Worm (Caenorhabditis elegans) whole organism, young adult: ENCODE data around the gene C12D5.3.

Experiments used
- B0261.1 ChIP-seq: sonication (generic microtip); optimal IDR thresholded peaks from 2 replicates; lab custom pipeline; 2016; ENCODE audit warnings: mild to moderate bottlenecking, missing genetic modification characterization, moderate library complexity, missing compliant biosample characterization
- F23B12.7 ChIP-seq: sonication (generic microtip); optimal IDR thresholded peaks from 2 replicates; lab custom pipeline; 2017; ENCODE audit warnings: missing genetic modification characterization, mild to moderate bottlenecking, missing compliant biosample characterization, antibody characterized with exemption, moderate library complexity; ENCODE audit not compliant: insufficient read depth
- F37B4.10 ChIP-seq: fragments of 200-800 bp; sonication (Bioruptor generic); IDR thresholded peaks from 2 replicates; pipeline ENCODE4 v1.3.6; 2022; ENCODE audit warnings: missing genetic modification characterization, missing compliant biosample characterization
- F55B11.4 ChIP-seq: sonication (generic microtip); optimal IDR thresholded peaks from 2 replicates; lab custom pipeline; 2016; ENCODE audit warnings: missing compliant biosample characterization, missing genetic modification characterization, borderline replicate concordance; ENCODE audit not compliant: insufficient read depth
- T07F8.4 ChIP-seq: sonication (generic microtip); optimal IDR thresholded peaks from 2 replicates; lab custom pipeline; 2016; ENCODE audit warnings: mild to moderate bottlenecking, missing genetic modification characterization, moderate library complexity, missing compliant biosample characterization
- Y79H2A.3 ChIP-seq: fragments of 200-800 bp; sonication (Bioruptor generic); conservative IDR thresholded peaks from 2 replicates; pipeline ENCODE4 v1.3.6; 2022; ENCODE audit warnings: missing genetic modification reagents, missing genetic modification characterization, missing compliant biosample characterization
- athp-1 ChIP-seq: sonication (generic microtip); optimal IDR thresholded peaks from 2 replicates; lab custom pipeline; 2017; ENCODE audit warnings: mild to moderate bottlenecking, missing genetic modification characterization, missing compliant biosample characterization
- attf-3 ChIP-seq: fragments of 200-800 bp; sonication (Bioruptor generic); conservative IDR thresholded peaks from 2 replicates; pipeline ENCODE4 v1.3.6; 2022; ENCODE audit warnings: missing genetic modification reagents, missing genetic modification characterization, missing compliant biosample characterization
- attf-5 ChIP-seq: fragments of 200-800 bp; sonication (Bioruptor generic); optimal IDR thresholded peaks from 2 replicates; lab custom pipeline; 2018; ENCODE audit warnings: mild to moderate bottlenecking, missing genetic modification characterization, missing compliant biosample characterization
- bed-2 ChIP-seq: fragments of 200-800 bp; sonication (Bioruptor generic); IDR thresholded peaks from 2 replicates; pipeline ENCODE4 v1.3.6; 2022; ENCODE audit warnings: missing genetic modification reagents, missing genetic modification characterization, missing compliant biosample characterization
- ceh-100 ChIP-seq: fragments of 200-800 bp; sonication (Bioruptor generic); IDR thresholded peaks from 2 replicates; pipeline ENCODE4 v1.3.6; 2022; ENCODE audit warnings: missing genetic modification reagents, missing genetic modification characterization, missing compliant biosample characterization
- ceh-91 ChIP-seq: fragments of 200-800 bp; sonication (Bioruptor generic); IDR thresholded peaks from 2 replicates; pipeline ENCODE4 v1.3.6; 2022; ENCODE audit warnings: missing genetic modification reagents, missing genetic modification characterization, missing compliant biosample characterization
- dpff-1 ChIP-seq: sonication (generic microtip); optimal IDR thresholded peaks from 2 replicates; lab custom pipeline; 2017; ENCODE audit warnings: mild to moderate bottlenecking, missing genetic modification characterization, missing compliant biosample characterization
- dpl-1 ChIP-seq: fragments of 150-350 bp; optimal IDR thresholded peaks from 2 replicates; lab custom pipeline; 2014; ENCODE audit warnings: missing biosample characterization, missing genetic modification reagents, missing genetic modification characterization
- egl-44 ChIP-seq: fragments of 200-800 bp; sonication (Bioruptor generic); IDR thresholded peaks from 2 replicates; pipeline ENCODE4 v1.3.6; 2022; ENCODE audit warnings: missing genetic modification reagents, missing genetic modification characterization, missing compliant biosample characterization
- ekl-4 ChIP-seq: fragments of 200-800 bp; sonication (Bioruptor generic); IDR thresholded peaks from 2 replicates; pipeline ENCODE4 v1.3.6; 2022; ENCODE audit warnings: missing genetic modification reagents, missing genetic modification characterization, missing compliant biosample characterization
- ets-4 ChIP-seq: fragments of 200-800 bp; sonication (Bioruptor generic); optimal IDR thresholded peaks from 2 replicates; lab custom pipeline; 2018; ENCODE audit warnings: mild to moderate bottlenecking, missing genetic modification characterization, missing compliant biosample characterization
- hsf-1 ChIP-seq: fragments of 200-800 bp; sonication (Bioruptor generic); IDR thresholded peaks from 2 replicates; pipeline ENCODE4 v1.3.6; 2022; ENCODE audit warnings: missing genetic modification reagents, missing genetic modification characterization, missing compliant biosample characterization
- lag-1 ChIP-seq: fragments of 200-800 bp; sonication (Bioruptor generic); IDR thresholded peaks from 2 replicates; pipeline ENCODE4 v1.3.6; 2022; ENCODE audit warnings: missing genetic modification reagents, missing genetic modification characterization, missing compliant biosample characterization
- lin-40 ChIP-seq: sonication (generic microtip); optimal IDR thresholded peaks from 2 replicates; lab custom pipeline; 2016; ENCODE audit warnings: missing genetic modification characterization, mild to moderate bottlenecking, missing compliant biosample characterization, missing genotype, missing genetic modification reagents
- lsy-27 ChIP-seq: sonication (generic microtip); optimal IDR thresholded peaks from 2 replicates; lab custom pipeline; 2017; ENCODE audit warnings: missing genetic modification characterization, mild to moderate bottlenecking, missing compliant biosample characterization, antibody characterized with exemption, missing genotype, borderline replicate concordance; ENCODE audit not compliant: insufficient read depth
- madf-6 ChIP-seq: fragments of 200-800 bp; sonication (Bioruptor generic); IDR thresholded peaks from 2 replicates; pipeline ENCODE4 v1.3.6; 2022; ENCODE audit warnings: missing genetic modification reagents, missing genetic modification characterization, missing compliant biosample characterization
- mxl-1 ChIP-seq: sonication (generic microtip); optimal IDR thresholded peaks from 2 replicates; lab custom pipeline; 2016; ENCODE audit warnings: missing genetic modification characterization, missing compliant biosample characterization
- nfya-2 ChIP-seq: fragments of 200-800 bp; sonication (Bioruptor generic); IDR thresholded peaks from 2 replicates; pipeline ENCODE4 v1.3.6; 2022; ENCODE audit warnings: missing genetic modification reagents, missing genetic modification characterization, missing compliant biosample characterization
- nhr-27 ChIP-seq: fragments of 200-800 bp; sonication (Bioruptor generic); optimal IDR thresholded peaks from 2 replicates; lab custom pipeline; 2018; ENCODE audit warnings: mild to moderate bottlenecking, missing genetic modification characterization, moderate library complexity, missing compliant biosample characterization
- nhr-80 ChIP-seq: sonication (generic microtip); optimal IDR thresholded peaks from 2 replicates; lab custom pipeline; 2016; ENCODE audit warnings: missing genetic modification characterization, missing compliant biosample characterization
- nhr-90 ChIP-seq: sonication (generic microtip); optimal IDR thresholded peaks from 2 replicates; lab custom pipeline; 2016; ENCODE audit warnings: missing genotype, mild to moderate bottlenecking, missing genetic modification characterization, missing compliant biosample characterization
- rcor-1 ChIP-seq: fragments of 200-800 bp; sonication (Bioruptor generic); IDR thresholded peaks from 2 replicates; pipeline ENCODE4 v1.3.6; 2022; ENCODE audit warnings: missing genetic modification reagents, missing genetic modification characterization, missing compliant biosample characterization
- snpc-3.4 ChIP-seq: sonication (generic microtip); optimal IDR thresholded peaks from 2 replicates; lab custom pipeline; 2017; ENCODE audit warnings: missing genetic modification characterization, mild to moderate bottlenecking, missing compliant biosample characterization, antibody characterized with exemption, moderate library complexity, missing genotype, missing genetic modification reagents
- somi-1 ChIP-seq: fragments of 200-800 bp; sonication (Bioruptor generic); optimal IDR thresholded peaks from 2 replicates; lab custom pipeline; 2018; ENCODE audit warnings: mild to moderate bottlenecking, missing genetic modification characterization, missing compliant biosample characterization
- unc-62 ChIP-seq: fragments of 150-350 bp; optimal IDR thresholded peaks from 2 replicates; lab custom pipeline; 2014; ENCODE audit warnings: missing biosample characterization, missing genetic modification reagents, missing genetic modification characterization
- ztf-3 ChIP-seq: fragments of 200-800 bp; sonication (Bioruptor generic); optimal IDR thresholded peaks from 2 replicates; lab custom pipeline; 2018; ENCODE audit warnings: mild to moderate bottlenecking, missing genetic modification characterization, missing compliant biosample characterization

The C12D5.3 gene

DNA sequence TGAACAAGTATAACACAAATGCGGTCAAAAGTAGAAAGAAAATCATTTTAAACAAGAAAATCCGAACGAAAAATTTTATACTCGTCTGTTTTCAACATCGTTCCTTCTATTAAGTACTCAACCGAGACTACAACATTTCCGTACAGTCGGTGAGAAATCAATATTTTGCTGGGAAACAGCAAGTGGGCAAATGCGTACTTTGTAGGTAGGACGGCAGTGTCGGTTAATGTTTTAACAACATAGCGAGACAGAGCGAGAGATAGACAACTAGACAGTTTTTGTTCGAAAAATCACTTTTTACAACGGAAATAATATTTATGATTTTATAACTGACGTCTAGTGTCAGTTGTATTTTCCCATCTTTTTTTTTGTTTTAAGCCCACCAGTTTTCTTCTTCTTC, 5.4 kb downstream of the C12D5.3 start, which contains the start of gene cyp-33A1:
cyp-33A1 (minus strand) TSS at position 72 of the 400 bp plus-strand sequence.
- TF ChIP-seq ekl-4 (GFP tag; lab: Robert Waterston, UW) (no peak), nhr-80 (tag; lab: Kevin White, UChicago) (peak; percentile 30), attf-5 (GFP tag; lab: Kevin White, UChicago) (peak; percentile 47), F23B12.7 (tag; lab: Kevin White, UChicago) (peak; percentile 33), hsf-1 (no peak)
- TF ChIP-seq, all 124 proteins: peak for 3

DNA sequence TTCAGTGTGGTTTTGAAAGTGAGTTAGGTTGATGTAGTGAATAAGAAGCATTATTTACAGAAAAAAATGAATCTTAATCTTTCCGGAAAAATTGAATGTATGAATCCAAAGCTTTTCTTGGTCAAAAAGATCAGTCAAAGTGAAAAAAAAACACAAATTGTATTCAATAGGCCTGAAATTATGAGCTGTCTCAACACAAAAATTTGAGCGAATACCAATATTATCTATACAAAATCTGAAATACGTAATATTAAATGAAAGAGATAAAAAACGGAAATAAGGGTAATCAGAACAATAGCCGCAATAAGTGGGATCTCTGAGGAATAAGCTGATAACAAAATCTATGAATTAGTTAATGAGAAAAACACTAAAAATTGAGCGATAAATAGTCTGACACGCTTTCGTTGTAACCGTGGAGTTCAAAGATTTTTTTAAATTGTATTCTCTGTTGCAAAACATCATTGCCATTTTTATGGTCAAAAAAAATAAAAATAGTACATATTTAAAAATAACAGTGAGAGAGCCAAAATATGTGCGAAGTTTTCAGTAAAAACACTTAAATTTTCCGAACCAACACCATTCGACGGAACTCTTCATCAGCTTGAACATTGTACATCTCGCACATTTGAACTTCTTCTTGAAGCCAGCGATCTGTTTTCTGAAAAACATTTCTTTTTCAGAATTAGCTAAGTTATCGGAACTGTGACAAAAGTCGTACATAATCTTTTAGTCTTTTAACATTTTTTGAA, 8.1 kb downstream of the C12D5.3 start, which contains the start of gene sre-11:
sre-11 (minus strand) TSS at position 51 of the 749 bp plus-strand sequence.
- TF ChIP-seq athp-1 (tag; lab: Kevin White, UChicago) (no peak), ceh-100 (GFP tag; lab: Robert Waterston, UW) (no peak), snpc-3.4 (tag; lab: Kevin White, UChicago) (no peak), F37B4.10 (GFP tag; lab: Robert Waterston, UW) (no peak), unc-62 (GFP tag; lab: Kevin White, UChicago) (no peak), ets-4 (GFP tag; lab: Kevin White, UChicago) (no peak), ceh-91 (GFP tag; lab: Robert Waterston, UW) (no peak), nhr-27 (tag; lab: Kevin White, UChicago) (no peak), rcor-1 (no peak), dpl-1 (GFP tag; lab: Kevin White, UChicago) (no peak), somi-1 (GFP tag; lab: Kevin White, UChicago) (no peak), madf-6 (no peak), F55B11.4 (tag; lab: Kevin White, UChicago) (no peak), lsy-27 (tag; lab: Kevin White, UChicago) (no peak), egl-44 (GFP tag; lab: Robert Waterston, UW) (no peak)

DNA sequence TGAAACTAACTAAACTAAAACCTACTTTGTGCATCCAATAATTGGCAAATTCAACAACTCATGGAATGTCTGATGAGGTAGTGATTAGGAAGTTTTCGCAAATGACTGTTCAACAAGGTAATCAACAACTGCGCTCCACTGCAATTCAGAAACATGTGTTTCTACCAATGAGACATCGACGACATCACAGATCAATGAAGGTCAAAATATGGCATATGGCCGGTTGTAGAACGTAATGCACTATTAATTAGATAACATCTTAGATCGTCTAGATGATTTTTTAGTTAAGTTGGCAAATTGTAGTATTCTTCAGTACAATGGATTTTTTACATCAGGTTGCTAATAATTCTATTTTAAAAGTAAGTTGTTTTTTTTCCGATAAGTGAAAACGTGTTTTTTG, 10.2 kb downstream of the C12D5.3 start, which contains the start of the genes nhr-94 and nhr-152:
nhr-94 (minus strand) TSS at position 147 of the 400 bp plus-strand sequence.
nhr-152 (plus strand) TSS at position 162 of the 400 bp plus-strand sequence.
- TF ChIP-seq attf-3 (GFP tag; lab: Robert Waterston, UW) = no peak
- TF ChIP-seq bed-2 = no peak

DNA sequence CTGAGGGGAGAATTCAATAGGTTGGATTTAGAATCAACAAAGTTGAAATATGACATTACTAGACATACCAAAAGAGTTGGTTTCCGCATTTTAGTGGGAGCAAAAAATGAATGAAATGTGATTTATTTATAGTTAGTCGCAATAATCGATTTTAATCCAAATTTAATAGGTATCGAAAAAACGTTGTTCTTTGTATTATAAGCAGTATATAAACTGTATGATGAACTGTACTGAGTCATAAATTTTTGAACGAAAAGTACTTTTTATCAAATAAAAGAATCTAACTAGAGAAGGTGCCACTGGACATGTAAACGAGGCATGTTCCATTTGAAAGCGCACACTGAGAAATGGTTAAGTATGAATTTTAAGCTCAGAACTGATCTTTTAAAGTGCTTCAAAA, 13.9 kb downstream of the C12D5.3 start, which contains the start of gene C12D5.9:
C12D5.9 (minus strand) TSS at position 101 of the 400 bp plus-strand sequence.
- no peak for TF ChIP-seq dpff-1 (tag; lab: Kevin White, UChicago)
- TF ChIP-seq bed-2 = no peak
- TF ChIP-seq T07F8.4 = no peak
- TF ChIP-seq ztf-3 = no peak
- TF ChIP-seq mxl-1 (tag; lab: Kevin White, UChicago) = no peak
- no peak for TF ChIP-seq snpc-3.4 (tag; lab: Kevin White, UChicago)
- TF ChIP-seq Y79H2A.3 (GFP tag; lab: Robert Waterston, UW) = no peak
- no peak for TF ChIP-seq B0261.1 (tag; lab: Kevin White, UChicago)
- TF ChIP-seq lag-1 (GFP tag; lab: Robert Waterston, UW) = no peak
- no peak for TF ChIP-seq lin-40 (tag; lab: Kevin White, UChicago)
- TF ChIP-seq nfya-2 (GFP tag; lab: Robert Waterston, UW) = no peak
- no peak for TF ChIP-seq nhr-90 (tag; lab: Kevin White, UChicago)
